Worm (Caenorhabditis elegans) whole organism, early embryonic: Measurements from ENCODE around the gene unc-49.

Experiments
- F13C5.2 ChIP-seq: sonication (generic microtip); optimal IDR thresholded peaks from 2 replicates; lab custom pipeline; 2017; ENCODE audit warnings: mild to moderate bottlenecking, missing genetic modification characterization, inconsistent platforms, missing compliant biosample characterization
- flt-1 ChIP-seq: fragments of 200-800 bp; sonication (Bioruptor generic); IDR thresholded peaks from 2 replicates; pipeline ENCODE4 v1.3.6; 2022; ENCODE audit warnings: missing genetic modification characterization, missing compliant biosample characterization
- tbx-37 ChIP-seq: fragments of 200-800 bp; sonication (Bioruptor generic); conservative IDR thresholded peaks from 2 replicates; pipeline ENCODE4 v1.3.6; 2022; ENCODE audit warnings: missing genetic modification reagents, missing genetic modification characterization, missing compliant biosample characterization
- tra-4 ChIP-seq: sonication (generic microtip); optimal IDR thresholded peaks from 2 replicates; lab custom pipeline; 2017; ENCODE audit warnings: missing genetic modification characterization, missing compliant biosample characterization

DNA sequence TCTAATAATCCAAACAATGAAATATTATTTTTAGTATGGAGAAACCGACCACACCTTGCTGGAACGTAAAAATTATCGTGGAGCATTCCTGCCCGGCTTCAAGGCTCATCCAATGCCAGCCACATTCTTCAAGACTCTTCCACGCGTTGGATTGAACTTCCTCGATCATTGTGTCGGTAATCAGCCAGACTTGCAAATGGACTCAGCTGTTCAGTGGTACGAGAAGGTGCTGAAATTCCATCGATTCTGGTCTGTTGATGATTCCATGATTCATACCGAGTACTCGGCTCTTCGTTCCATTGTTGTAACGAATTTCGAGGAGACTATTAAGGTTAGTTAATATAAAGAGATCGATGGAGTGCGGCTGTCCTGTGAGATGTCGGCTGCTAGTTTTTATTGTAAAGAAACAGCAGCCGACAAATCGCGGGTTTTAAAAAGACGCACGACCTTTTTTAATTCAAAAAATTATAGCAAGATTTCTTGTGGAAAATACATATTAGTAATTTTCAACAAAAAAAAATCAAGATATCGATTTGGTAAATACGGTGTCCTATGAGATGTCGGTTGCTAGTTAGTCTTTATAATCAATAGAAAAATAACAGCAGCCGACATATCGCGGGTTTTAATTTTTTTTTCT lies 15.6 kb downstream of the unc-49 start:
- TF ChIP-seq F13C5.2 (tag; lab: Kevin White, UChicago) (no peak), tbx-37 (GFP tag; lab: Robert Waterston, UW) (no peak), flt-1 (GFP tag; lab: Robert Waterston, UW) (no peak), tra-4 (tag; lab: Kevin White, UChicago) (no peak)
